Worm (Caenorhabditis elegans) whole organism, L3 larva: ENCODE measurements around the gene C04E12.5.
"Not testable (repeated sequence)": the region's sequence is repeated elsewhere in the genome, so short reads cannot be mapped to it uniquely, and the experiment has no call there.

Source experiments
- ZK546.5 ChIP-seq: sonication (generic microtip); optimal IDR thresholded peaks from 2 replicates; lab custom pipeline; 2017; ENCODE audit warnings: missing biosample characterization, missing genetic modification characterization
- ceh-16 ChIP-seq: sonication (generic microtip); optimal IDR thresholded peaks from 2 replicates; lab custom pipeline; 2017; ENCODE audit warnings: missing biosample characterization, missing genetic modification characterization
- ceh-9 ChIP-seq: sonication (generic microtip); optimal IDR thresholded peaks from 2 replicates; lab custom pipeline; 2018; ENCODE audit warnings: missing biosample characterization, missing genetic modification characterization
- elt-3 ChIP-seq, 3 experiments: fragments of 150-350 bp in 1 of 3; sonication (generic microtip) in 2 of 3; optimal IDR thresholded peaks; 2 replicates in 2 of 3; 4 replicates in 1 of 3; lab custom pipeline; 2014 to 2017; ENCODE audit warnings: missing biosample characterization in 3 of 3, missing genetic modification characterization in 3 of 3
- eor-1 ChIP-seq, 2 experiments: fragments of 150-350 bp; optimal IDR thresholded peaks; 2 replicates each; lab custom pipeline; 2014 to 2018; ENCODE audit warnings: missing biosample characterization in 2 of 2, missing genetic modification characterization in 2 of 2
- fkh-10 ChIP-seq: sonication (generic microtip); optimal IDR thresholded peaks from 2 replicates; lab custom pipeline; 2017; ENCODE audit warnings: missing biosample characterization, missing genetic modification reagents, missing genetic modification characterization
- fkh-2 ChIP-seq: fragments of 150-350 bp; optimal IDR thresholded peaks from 2 replicates; lab custom pipeline; 2014; ENCODE audit warnings: missing biosample characterization, missing genetic modification reagents, missing genetic modification characterization
- nfya-1 ChIP-seq: sonication (generic microtip); optimal IDR thresholded peaks from 2 replicates; lab custom pipeline; 2017; ENCODE audit warnings: missing genetic modification characterization, mild to moderate bottlenecking, missing compliant biosample characterization, antibody characterized with exemption, moderate library complexity; ENCODE audit not compliant: insufficient read depth
- nhr-12 ChIP-seq: fragments of 150-350 bp; optimal IDR thresholded peaks from 2 replicates; lab custom pipeline; 2014; ENCODE audit warnings: missing biosample characterization, missing genetic modification characterization
- unc-62 ChIP-seq: fragments of 150-350 bp; sonication (generic microtip); optimal IDR thresholded peaks from 4 replicates; lab custom pipeline; 2014; ENCODE audit warnings: missing biosample characterization, missing genetic modification reagents, missing genetic modification characterization
- ztf-11 ChIP-seq: fragments of 150-350 bp; optimal IDR thresholded peaks from 2 replicates; lab custom pipeline; 2014; ENCODE audit warnings: missing biosample characterization, missing genetic modification characterization

ce11 chrV:3399952-3400351, 41.6 kb downstream of the C04E12.5 start, which contains the start of gene T20D4.10:
- TF ChIP-seq nhr-12 (tag; lab: Kevin White, UChicago); ceh-16 (tag; lab: Kevin White, UChicago); unc-62; nfya-1 (tag; lab: Kevin White, UChicago); fkh-2 (tag; lab: Kevin White, UChicago); ZK546.5 (tag; lab: Kevin White, UChicago); ztf-11 (tag; lab: Kevin White, UChicago); ceh-9 (tag; lab: Kevin White, UChicago); eor-1 (tag; optimal IDR thresholded peaks at IDR 0.05; lab: Kevin White, UChicago); fkh-10 (GFP tag; lab: Kevin White, UChicago); elt-3 (tag; optimal IDR thresholded peaks at IDR 0.05; lab: Kevin White, UChicago): not testable (repeated sequence)
